Fruit fly (Drosophila melanogaster): Measurements from ENCODE around the gene mtSSB.

DNA sequence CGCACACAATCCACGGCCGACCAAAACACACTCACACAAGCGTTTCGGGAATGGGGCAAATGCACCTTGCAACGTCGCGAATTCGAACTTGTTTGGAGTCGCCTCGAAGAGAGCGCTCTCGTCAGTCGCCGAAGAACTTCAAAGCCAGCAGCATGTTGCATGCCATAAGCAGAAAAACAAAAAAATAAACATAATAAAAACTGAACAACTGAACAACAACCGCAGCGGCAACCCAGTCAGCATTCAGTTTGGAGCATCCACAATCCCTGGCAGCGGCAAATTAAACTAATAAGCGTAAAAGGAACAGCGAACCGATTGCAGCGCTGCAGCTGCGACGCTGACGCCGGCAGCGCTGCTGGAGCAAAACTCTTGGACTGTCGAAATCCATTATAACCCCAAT is 27.5 kb upstream of the mtSSB start:
- TF ChIP-seq vri (GFP tag; optimal IDR thresholded peaks at IDR 0.05) (no peak), CG3919 (GFP tag; optimal IDR thresholded peaks at IDR 0.05) (no peak), Ets21C (GFP tag; optimal IDR thresholded peaks at IDR 0.05) (no peak), CG8632 (GFP tag; optimal IDR thresholded peaks at IDR 0.05) (no peak), CG8119 (GFP tag; IDR thresholded peaks at IDR 0.05) (no peak), CG6854 (GFP tag; optimal IDR thresholded peaks at IDR 0.05) (peak; percentile 88), CG6792 (GFP tag; optimal IDR thresholded peaks at IDR 0.05) (no peak)
